Fruit fly (Drosophila melanogaster) S2 (cell line): ENCODE data around the gene CG14882.

Source experiments
- CG8478 ChIP-seq: fragments of >200 bp; optimal IDR thresholded peaks from 2 replicates; lab custom pipeline; 2018
- CTCF ChIP-seq, 2 experiments: fragments of >200 bp; optimal IDR thresholded peaks; 2 replicates each; lab custom pipeline; 2018

CG14882 gene

DNA sequence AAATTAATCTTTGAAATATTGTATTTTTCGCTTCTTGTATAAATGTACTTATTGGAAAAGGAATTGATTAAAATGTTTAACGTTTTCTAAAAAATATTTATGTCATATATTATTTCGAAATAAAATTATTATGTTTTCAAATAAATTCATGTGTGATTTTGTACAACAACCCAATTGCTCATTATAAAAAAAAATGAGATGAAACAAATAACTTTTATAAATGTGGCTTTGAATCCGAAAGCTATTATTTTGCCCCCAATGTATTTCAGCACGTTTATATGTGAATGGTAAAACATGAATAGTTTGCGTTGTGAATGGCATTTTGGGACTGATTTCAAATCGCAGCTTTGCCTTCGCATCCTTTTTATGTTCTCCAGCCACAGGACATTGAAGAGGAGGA, 8.4 kb upstream of the CG14882 start, which contains the start of gene CG14881:
CG14881 (plus strand) TSS at position 301 of the 400 bp plus-strand sequence.
- no peak for TF ChIP-seq CG8478 (lab: Kevin White, UChicago)
- no peak for TF ChIP-seq CTCF (optimal IDR thresholded peaks at IDR 0.05; lab: Kevin White, UChicago)

DNA sequence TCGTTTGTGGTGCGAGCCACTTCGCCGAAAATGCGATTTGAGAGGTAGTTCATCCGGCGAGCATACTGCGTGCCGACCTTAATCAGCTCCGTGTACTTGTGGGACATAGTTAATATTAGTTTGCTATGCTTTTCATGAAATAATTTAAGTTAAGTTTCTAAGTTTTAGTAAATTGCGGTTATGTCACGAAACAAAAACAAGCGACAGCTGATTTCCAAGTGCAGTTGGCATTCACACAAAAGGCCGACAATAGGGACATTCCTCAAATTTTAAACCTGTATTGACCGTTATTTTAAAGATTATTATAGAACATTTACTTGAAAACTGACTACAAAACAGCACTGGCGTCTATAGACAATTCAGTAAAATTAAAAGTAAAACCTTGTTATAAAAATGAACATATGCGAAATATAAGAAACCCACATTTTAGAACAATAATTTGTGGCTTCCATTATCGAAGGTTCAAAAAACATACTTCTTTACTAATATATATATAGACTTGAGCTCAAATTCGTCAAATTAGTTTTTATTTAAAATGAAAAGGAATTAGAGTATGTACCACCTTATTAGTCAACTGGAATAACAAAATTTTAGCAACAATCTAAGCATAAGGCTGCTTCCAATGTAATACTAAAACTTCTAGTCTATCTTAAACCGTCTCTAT, 6.5 kb upstream of the CG14882 start, which contains the start of gene mRpS33:
mRpS33 (minus strand) TSS at position 224 of the 664 bp plus-strand sequence.
- no peak for TF ChIP-seq CG8478 (lab: Kevin White, UChicago)
- TF ChIP-seq CTCF (optimal IDR thresholded peaks at IDR 0.05; lab: Kevin White, UChicago): no peak

DNA sequence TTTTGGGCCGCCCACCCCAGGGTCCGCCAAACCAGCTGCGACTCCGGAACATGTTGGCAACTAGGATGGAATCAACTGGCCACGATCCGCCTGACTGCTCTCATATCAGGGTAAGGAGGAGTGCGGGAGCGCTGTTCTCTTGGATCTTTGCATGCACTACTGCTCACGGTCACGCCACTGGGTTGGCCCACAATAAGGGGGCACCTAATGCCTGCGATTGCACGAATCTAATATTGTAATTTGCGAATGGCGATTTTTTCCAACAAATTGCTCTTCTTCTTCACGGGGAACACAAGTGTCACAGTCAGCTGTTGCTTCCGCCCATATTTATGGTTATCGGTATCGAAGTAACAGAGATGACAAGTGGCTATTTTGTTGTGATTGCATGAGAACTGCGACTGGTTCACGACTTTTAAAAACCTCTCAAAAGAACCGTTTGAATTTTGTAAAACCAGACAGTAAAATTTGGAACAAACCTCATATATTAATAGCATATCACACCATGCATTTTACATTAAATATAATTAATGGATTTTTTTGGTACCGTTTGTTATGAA, 1.6 kb upstream of the CG14882 start, which contains the start of gene ema:
ema (minus strand) TSS at position 295 of the 557 bp plus-strand sequence.
- no peak for TF ChIP-seq CG8478 (lab: Kevin White, UChicago)
- TF ChIP-seq CTCF (optimal IDR thresholded peaks at IDR 0.05; lab: Kevin White, UChicago): no peak

DNA sequence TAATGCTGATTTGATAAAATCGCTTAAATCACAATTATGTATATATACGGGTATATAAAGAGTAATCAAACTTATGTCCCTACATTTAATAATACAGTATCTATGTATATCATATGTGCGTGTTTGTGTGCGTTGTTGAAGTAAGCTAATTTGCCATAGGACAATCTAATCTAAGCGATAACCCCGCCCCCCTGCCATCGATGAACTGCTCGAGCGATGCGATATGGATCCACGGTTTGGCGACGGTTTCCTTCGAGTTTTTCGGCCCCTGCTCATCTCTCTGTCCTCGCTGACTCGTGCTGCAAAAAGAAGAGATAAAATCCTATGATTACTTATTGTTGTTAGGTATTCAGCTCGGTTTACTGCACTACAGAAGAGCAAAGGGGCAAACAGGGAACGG, 3.8 kb downstream of the CG14882 start:
- no peak for TF ChIP-seq CG8478 (lab: Kevin White, UChicago)
- TF ChIP-seq CTCF (optimal IDR thresholded peaks at IDR 0.05; lab: Kevin White, UChicago): no peak

DNA sequence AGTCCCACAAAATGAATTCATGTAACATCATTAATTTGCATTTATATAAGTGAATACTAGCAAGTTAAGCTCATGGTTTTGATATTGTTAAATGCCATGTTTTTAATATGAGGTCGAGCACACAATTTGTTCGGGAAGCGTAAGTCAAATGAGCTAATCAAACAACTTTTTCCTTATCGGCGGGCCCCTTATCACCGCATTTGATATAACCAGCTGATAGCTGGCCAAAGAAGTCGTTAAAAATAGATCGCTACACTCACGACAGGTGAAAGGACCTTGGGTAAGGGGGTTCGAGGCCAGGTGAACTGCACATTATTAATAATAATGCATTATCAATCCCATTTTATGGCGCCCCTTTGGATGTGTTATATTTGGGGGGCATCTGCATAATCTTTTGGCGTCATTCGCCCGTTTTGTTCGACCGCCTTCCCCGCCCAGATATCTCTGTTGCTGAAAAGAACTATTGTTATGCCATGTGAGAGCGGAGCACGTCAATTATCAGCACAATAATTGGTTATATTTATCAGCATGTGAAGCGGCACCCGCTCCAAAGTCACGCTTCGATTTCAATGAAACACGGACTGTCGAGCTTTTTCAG, 4.5 kb downstream of the CG14882 start:
- TF ChIP-seq CG8478 (lab: Kevin White, UChicago) (no peak), CTCF (optimal IDR thresholded peaks at IDR 0.05; lab: Kevin White, UChicago) (no peak)

DNA sequence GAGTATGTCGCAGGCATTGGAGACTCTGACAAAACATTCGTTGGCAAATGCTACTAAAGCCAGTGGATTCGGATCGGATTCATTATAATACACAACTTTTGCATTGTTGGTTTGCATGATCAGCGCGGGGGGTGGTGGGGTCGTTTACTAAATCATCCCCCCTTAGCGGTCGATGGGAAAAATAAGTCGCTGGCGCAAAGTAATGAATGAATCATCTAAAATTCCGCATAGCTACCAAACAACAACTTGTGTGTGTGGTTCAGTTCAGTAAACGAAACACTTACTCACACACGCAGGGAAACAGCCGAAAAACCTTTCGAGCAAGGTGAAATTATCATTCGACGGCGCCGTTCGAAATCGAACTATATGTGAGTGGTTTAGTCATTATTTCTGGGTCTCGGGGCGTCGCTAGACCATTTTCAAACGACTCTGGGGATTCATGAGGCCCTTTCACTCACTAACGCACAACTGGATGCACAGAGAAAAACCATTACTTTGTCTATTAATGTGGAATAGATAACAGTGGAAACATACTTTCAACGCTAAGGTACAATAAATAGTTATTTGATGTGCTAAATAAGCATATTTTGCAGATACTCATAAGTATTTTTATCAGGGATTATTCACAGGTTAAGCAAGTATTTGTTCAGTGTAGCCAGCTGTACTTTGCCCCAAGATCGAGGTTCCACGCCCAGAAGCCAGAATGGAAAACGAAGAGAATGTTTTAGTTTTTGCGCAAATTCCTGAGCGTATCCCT, 5.5 kb downstream of the CG14882 start:
- TF ChIP-seq CTCF (optimal IDR thresholded peaks at IDR 0.05; lab: Kevin White, UChicago) (no peak), CG8478 (lab: Kevin White, UChicago) (no peak)

DNA sequence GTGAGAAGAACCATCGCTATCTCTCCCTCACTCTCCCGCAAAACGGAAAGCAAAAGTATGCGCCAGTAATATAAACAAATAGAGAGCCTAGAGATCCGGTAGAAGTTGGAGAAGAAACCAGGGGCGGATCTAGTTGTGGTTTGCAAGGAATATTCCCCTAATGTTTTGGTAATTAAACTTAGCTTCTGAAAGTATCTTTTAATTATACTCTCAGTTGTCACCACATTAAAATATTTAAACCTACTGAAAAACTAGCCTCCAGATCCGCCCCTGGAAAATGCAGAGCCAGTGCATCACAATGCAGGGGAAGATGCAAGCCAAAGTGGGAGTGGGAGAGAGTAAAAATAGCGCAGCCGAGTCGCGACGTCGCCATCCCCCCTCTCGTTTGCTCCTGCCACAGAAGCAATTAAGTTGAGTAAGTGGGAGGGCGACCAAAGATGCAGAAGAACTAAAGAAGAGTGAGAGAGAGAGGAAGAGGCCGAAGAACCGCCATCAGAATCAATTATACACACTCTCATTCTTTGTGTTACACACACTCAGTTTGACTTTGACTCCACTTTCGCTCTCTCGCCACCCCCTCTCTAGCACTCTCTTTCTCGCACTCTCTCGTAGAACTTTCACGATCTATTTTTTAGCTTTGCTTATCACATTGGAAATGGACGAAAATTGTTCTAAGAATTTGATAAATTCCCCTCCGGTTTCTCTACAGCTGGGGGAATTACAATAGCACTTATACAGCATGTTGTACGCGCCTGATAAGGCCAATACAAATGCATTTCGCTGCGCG, 6.4 kb downstream of the CG14882 start:
- TF ChIP-seq CG8478 (lab: Kevin White, UChicago) (no peak), CTCF (optimal IDR thresholded peaks at IDR 0.05; lab: Kevin White, UChicago) (no peak)

DNA sequence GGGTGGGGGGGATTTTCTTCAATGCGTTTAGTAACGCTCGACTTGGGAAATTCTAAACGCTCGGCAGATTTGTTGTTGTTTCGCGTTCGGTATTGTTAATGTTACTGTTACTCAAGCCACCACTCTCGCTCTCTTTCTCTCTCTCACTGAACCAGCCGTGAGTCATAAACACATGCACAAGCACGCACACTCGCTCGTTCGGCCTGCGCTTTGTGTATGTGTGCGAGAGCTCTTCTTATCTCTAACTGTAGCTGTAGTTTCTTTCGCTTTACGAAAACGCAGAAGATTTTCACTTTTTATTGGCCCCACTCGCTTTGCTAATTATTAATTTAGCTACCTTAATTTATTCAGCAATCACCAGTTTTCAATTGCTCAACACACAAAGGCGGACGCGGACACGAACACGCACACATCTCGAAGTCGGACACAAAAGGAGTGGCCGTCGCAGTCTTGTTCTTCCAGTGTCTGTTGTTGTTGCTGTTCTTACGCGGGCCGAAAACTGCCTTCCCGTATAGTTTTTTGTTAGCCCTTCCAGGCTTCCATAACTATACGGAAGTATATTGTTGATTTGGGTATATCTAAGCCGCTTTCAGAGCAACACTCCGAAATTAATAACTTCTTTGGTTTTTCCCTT, 10.1 kb downstream of the CG14882 start:
- TF ChIP-seq CTCF (optimal IDR thresholded peaks at IDR 0.05; lab: Kevin White, UChicago) (no peak), CG8478 (lab: Kevin White, UChicago) (no peak)

DNA sequence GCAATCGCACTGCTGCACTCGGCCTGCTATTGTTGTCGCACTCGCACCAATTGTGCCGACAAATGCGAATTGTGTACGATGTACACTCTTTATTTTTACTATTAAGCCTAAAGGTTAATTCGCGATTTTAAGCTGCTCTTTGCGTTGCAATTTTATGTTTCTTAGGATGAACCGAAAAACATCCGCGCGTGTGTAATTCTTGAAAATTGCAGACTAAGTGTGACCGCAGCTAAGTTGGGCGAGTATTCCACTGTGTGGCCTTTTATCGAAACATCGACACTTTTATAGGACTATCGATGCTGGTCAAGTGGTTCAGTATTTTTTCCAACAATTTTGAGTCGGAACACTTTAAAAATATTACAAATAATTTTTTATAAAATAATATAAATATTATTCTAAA, 10.6 kb downstream of the CG14882 start, which contains the start of gene Pak3:
Pak3 (minus strand) TSS at position 225 of the 400 bp plus-strand sequence.
- TF ChIP-seq CTCF (optimal IDR thresholded peaks at IDR 0.05; lab: Kevin White, UChicago) (peak in 1 of 2 experiments; percentile 24), CG8478 (lab: Kevin White, UChicago) (no peak)

DNA sequence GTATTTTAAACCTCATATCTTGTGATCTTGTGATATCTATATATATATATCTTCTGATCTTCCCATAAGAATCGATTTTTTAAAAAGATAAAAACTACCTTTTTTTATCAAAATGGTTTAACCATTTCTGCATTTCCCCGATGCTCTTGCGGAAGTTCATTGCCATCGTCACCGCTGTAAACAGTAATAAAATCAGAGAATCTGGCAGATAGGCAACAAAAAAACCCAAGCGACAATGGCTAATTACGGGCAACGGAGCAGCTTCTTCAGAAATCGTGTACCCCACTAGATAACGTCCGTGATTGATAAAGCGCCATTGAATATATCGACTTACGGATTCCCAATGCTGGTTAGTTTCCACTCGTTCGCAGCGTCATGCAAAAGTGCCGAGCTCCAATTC, 11.2 kb downstream of the CG14882 start, which contains the start of gene CG10405:
CG10405 (plus strand) TSS at position 301 of the 400 bp plus-strand sequence.
- TF ChIP-seq CTCF (optimal IDR thresholded peaks at IDR 0.05; lab: Kevin White, UChicago): no peak

DNA sequence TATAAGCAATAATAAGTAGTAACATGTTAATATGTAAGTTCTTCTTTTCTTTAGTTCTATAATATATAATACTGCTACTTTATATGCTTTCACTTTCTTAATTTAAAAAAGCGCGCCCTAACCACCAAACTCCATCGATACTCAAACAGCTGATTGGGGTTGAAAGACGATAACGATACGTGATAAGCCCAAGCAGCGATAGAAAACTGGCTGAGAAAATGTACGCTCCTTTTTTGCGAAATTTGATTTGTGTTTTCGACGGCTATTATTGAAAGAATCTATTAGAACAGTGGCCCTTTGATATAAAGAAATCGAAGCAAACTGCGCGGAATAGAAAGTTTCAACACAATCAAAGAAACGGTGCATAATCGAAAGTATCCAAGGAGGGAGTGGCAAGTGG, 12.9 kb downstream of the CG14882 start, which contains the start of gene CG14883:
CG14883 (plus strand) TSS at position 178 of the 400 bp plus-strand sequence.
- TF ChIP-seq CG8478 (lab: Kevin White, UChicago): no peak
- no peak for TF ChIP-seq CTCF (optimal IDR thresholded peaks at IDR 0.05; lab: Kevin White, UChicago)

DNA sequence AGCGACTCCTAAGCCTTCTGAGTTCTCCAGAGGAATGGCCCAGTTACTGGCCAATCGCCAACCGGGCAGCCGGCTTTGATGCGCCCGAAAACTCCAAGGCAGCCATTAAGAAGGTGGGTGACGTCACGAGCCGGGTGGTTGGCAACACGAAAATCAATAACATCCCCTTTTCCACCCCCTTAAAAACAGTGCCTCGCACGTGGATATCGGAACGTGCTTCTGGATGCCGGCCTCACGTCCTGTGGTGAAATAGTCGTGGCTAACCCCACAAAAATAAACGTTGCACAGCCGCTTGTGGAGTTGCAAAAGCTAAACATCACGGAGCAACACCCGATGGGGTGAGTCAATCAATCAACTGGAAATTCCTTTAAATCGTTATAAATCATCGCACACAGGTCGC, 13.6 kb downstream of the CG14882 start:
- TF ChIP-seq CTCF (optimal IDR thresholded peaks at IDR 0.05; lab: Kevin White, UChicago): no peak

DNA sequence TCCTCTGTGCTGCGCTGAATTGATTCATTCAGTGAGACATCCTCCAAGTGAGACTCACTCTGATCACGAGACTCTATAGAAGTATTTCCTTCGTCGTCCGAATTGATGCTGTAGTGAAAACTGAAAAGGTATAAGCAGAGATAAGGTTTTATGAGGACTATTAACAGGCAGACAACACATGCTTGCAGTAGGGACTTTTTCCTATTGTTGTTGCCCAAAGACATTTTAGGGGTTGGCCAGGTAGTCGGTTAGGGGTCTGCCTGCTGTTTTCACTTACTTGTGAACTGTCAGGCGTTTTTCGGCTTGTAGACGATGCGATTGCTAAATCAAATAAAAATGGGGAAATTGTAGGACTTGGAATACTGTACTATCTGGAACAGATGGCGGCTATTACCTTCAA, 25.5 kb downstream of the CG14882 start:
- TF ChIP-seq CG8478 (lab: Kevin White, UChicago): no peak
- TF ChIP-seq CTCF (optimal IDR thresholded peaks at IDR 0.05; lab: Kevin White, UChicago): no peak
